Fruit fly (Drosophila melanogaster) whole organism, adult: Measurements from ENCODE around the gene Ubr3.

Experiments used
- CG12768 ChIP-seq: fragments of 200-800 bp; sonication (Bioruptor generic); optimal IDR thresholded peaks from 2 replicates; lab custom pipeline; 2017; ENCODE audit warnings: missing biosample characterization, missing genetic modification characterization, mild to moderate bottlenecking, moderate library complexity, missing genetic modification reagents
- CG14711 ChIP-seq: fragments of 200-800 bp; sonication (Bioruptor generic); optimal IDR thresholded peaks from 2 replicates; lab custom pipeline; 2018; ENCODE audit warnings: missing biosample characterization, mild to moderate bottlenecking, missing genetic modification characterization, moderate library complexity
- CG33017 ChIP-seq: fragments of 200-800 bp; sonication (Bioruptor generic); optimal IDR thresholded peaks from 2 replicates; lab custom pipeline; 2018; ENCODE audit warnings: missing biosample characterization, mild to moderate bottlenecking, missing genetic modification characterization, moderate library complexity
- CG7045 ChIP-seq: fragments of 200-800 bp; sonication (Bioruptor generic); optimal IDR thresholded peaks from 2 replicates; lab custom pipeline; 2017; ENCODE audit warnings: missing biosample characterization, mild to moderate bottlenecking, missing genetic modification characterization
- CG7101 ChIP-seq: fragments of 200-800 bp; sonication (Bioruptor generic); optimal IDR thresholded peaks from 2 replicates; lab custom pipeline; 2018; ENCODE audit warnings: missing biosample characterization, mild to moderate bottlenecking, missing genetic modification characterization, moderate library complexity
- Clk ChIP-seq: fragments of 200-800 bp; sonication (Bioruptor generic); optimal IDR thresholded peaks from 2 replicates; lab custom pipeline; 2017; ENCODE audit warnings: missing biosample characterization, missing genetic modification characterization
- Hr96 ChIP-seq: fragments of 200-800 bp; sonication (Bioruptor generic); optimal IDR thresholded peaks from 2 replicates; lab custom pipeline; 2016; ENCODE audit warnings: missing biosample characterization, missing genetic modification characterization
- cic ChIP-seq: fragments of 200-800 bp; sonication (Bioruptor generic); optimal IDR thresholded peaks from 2 replicates; lab custom pipeline; 2017; ENCODE audit warnings: missing biosample characterization, mild to moderate bottlenecking, missing genetic modification characterization, moderate library complexity
- ovo ChIP-seq: fragments of 200-800 bp; sonication (Bioruptor generic); optimal IDR thresholded peaks from 2 replicates; lab custom pipeline; 2016; ENCODE audit warnings: missing biosample characterization, missing genetic modification characterization
- pad ChIP-seq: fragments of 200-800 bp; sonication (Bioruptor generic); optimal IDR thresholded peaks from 3 replicates; lab custom pipeline; 2017; ENCODE audit warnings: missing biosample characterization, missing genetic modification characterization, mild to moderate bottlenecking, moderate library complexity, missing genetic modification reagents

DNA sequence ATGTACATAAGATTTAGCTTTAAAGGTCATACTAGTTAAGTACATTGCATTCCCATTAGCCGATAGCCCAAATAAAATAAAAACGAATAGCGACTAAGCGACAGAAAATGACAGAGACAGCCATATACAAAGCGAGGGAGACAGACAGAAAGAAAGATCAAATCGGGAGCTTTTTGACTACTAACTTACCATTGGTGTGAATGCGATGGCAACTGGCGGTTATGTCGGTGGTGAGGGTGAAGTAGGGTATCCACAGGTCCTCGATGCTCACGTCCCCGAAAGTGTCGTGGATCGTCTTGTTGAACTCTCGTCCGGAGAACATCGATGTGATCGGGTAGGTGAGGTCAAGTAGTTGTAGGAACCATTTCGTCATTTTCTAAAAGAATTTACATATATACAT lies 25.3 kb downstream of the Ubr3 start:
- no peak for TF ChIP-seq CG12768 (GFP tag; lab: Kevin White, UChicago)
- no peak for TF ChIP-seq Clk (GFP tag; lab: Kevin White, UChicago)
- TF ChIP-seq CG33017 (tag; lab: Kevin White, UChicago): no peak
- TF ChIP-seq ovo: no peak
- TF ChIP-seq Hr96 (GFP tag; lab: Kevin White, UChicago): no peak
- TF ChIP-seq cic: no peak
- TF ChIP-seq CG7101: no peak
- no peak for TF ChIP-seq CG14711 (tag; lab: Kevin White, UChicago)
- TF ChIP-seq CG7045 (GFP tag; lab: Kevin White, UChicago): no peak
- no peak for TF ChIP-seq pad (GFP tag; lab: Kevin White, UChicago)
